Worm (Caenorhabditis elegans) whole organism, late embryonic: ENCODE data around the gene F08F3.10.

Source experiments
- C08G9.2 ChIP-seq: sonication (generic microtip); optimal IDR thresholded peaks from 2 replicates; lab custom pipeline; 2016; ENCODE audit warnings: mild to moderate bottlenecking, missing genetic modification characterization, moderate library complexity, missing compliant biosample characterization
- F13H6.1 ChIP-seq: sonication (generic microtip); optimal IDR thresholded peaks from 2 replicates; lab custom pipeline; 2016; ENCODE audit warnings: missing genetic modification characterization, missing compliant biosample characterization
- T23F11.4 ChIP-seq: fragments of 200-800 bp; sonication (Bioruptor generic); optimal IDR thresholded peaks from 2 replicates; lab custom pipeline; 2018; ENCODE audit warnings: mild to moderate bottlenecking, missing genetic modification characterization, missing compliant biosample characterization
- ceh-14 ChIP-seq: sonication (generic microtip); optimal IDR thresholded peaks from 2 replicates; lab custom pipeline; 2016; ENCODE audit warnings: missing genotype, missing genetic modification characterization, missing compliant biosample characterization
- ceh-24 ChIP-seq: sonication (generic microtip); optimal IDR thresholded peaks from 2 replicates; lab custom pipeline; 2016; ENCODE audit warnings: mild to moderate bottlenecking, missing genetic modification characterization, missing compliant biosample characterization
- ceh-30 ChIP-seq: fragments of 150-350 bp; optimal IDR thresholded peaks from 2 replicates; lab custom pipeline; 2014; ENCODE audit warnings: missing biosample characterization, missing genetic modification characterization
- ceh-6 ChIP-seq: fragments of 200-800 bp; sonication (Bioruptor generic); optimal IDR thresholded peaks from 2 replicates; lab custom pipeline; 2018; ENCODE audit warnings: mild to moderate bottlenecking, missing genetic modification characterization, missing compliant biosample characterization
- ceh-9 ChIP-seq: sonication (generic microtip); optimal IDR thresholded peaks from 2 replicates; lab custom pipeline; 2016; ENCODE audit warnings: mild to moderate bottlenecking, missing genetic modification characterization, inconsistent platforms, missing compliant biosample characterization
- dve-1 ChIP-seq: sonication (generic microtip); optimal IDR thresholded peaks from 2 replicates; lab custom pipeline; 2017; ENCODE audit warnings: antibody characterized with exemption, mild to moderate bottlenecking, missing genetic modification characterization, missing compliant biosample characterization
- elt-4 ChIP-seq: sonication (generic microtip); optimal IDR thresholded peaks from 2 replicates; lab custom pipeline; 2016; ENCODE audit warnings: missing genetic modification characterization, missing compliant biosample characterization
- ets-4 ChIP-seq: sonication (generic microtip); optimal IDR thresholded peaks from 2 replicates; lab custom pipeline; 2016; ENCODE audit warnings: missing genetic modification characterization, missing compliant biosample characterization
- eyg-1 ChIP-seq: sonication (generic microtip); optimal IDR thresholded peaks from 2 replicates; lab custom pipeline; 2016; ENCODE audit warnings: missing genotype, missing genetic modification characterization, missing compliant biosample characterization
- fax-1 ChIP-seq: sonication (generic microtip); optimal IDR thresholded peaks from 2 replicates; lab custom pipeline; 2016; ENCODE audit warnings: missing genotype, missing genetic modification characterization, missing compliant biosample characterization
- fkh-10 ChIP-seq: fragments of 150-350 bp; optimal IDR thresholded peaks from 2 replicates; lab custom pipeline; 2014; ENCODE audit warnings: missing biosample characterization, missing genetic modification reagents, missing genetic modification characterization
- fkh-6 ChIP-seq: sonication (generic microtip); optimal IDR thresholded peaks from 2 replicates; lab custom pipeline; 2016; ENCODE audit warnings: missing genetic modification characterization, missing compliant biosample characterization
- hlh-13 ChIP-seq: fragments of 200-800 bp; sonication (Bioruptor generic); optimal IDR thresholded peaks from 2 replicates; lab custom pipeline; 2018; ENCODE audit warnings: mild to moderate bottlenecking, missing genetic modification characterization, missing compliant biosample characterization
- hlh-15 ChIP-seq: sonication (generic microtip); optimal IDR thresholded peaks from 2 replicates; lab custom pipeline; 2016; ENCODE audit warnings: missing genetic modification characterization, missing compliant biosample characterization
- hlh-30 ChIP-seq: sonication (generic microtip); optimal IDR thresholded peaks from 2 replicates; lab custom pipeline; 2017; ENCODE audit warnings: antibody characterized with exemption, missing genetic modification characterization, missing compliant biosample characterization; ENCODE audit not compliant: insufficient read depth
- hlh-8 ChIP-seq: sonication (generic microtip); optimal IDR thresholded peaks from 2 replicates; lab custom pipeline; 2016; ENCODE audit warnings: missing genotype, missing genetic modification characterization, missing compliant biosample characterization
- lin-11 ChIP-seq: fragments of 200-800 bp; sonication (Bioruptor generic); optimal IDR thresholded peaks from 2 replicates; lab custom pipeline; 2018; ENCODE audit warnings: mild to moderate bottlenecking, missing genetic modification characterization, missing compliant biosample characterization
- odd-2 ChIP-seq: sonication (generic microtip); optimal IDR thresholded peaks from 2 replicates; lab custom pipeline; 2017; ENCODE audit warnings: antibody characterized with exemption, mild to moderate bottlenecking, missing genetic modification characterization, missing compliant biosample characterization
- pag-3 ChIP-seq: sonication (generic microtip); optimal IDR thresholded peaks from 2 replicates; lab custom pipeline; 2016; ENCODE audit warnings: missing compliant biosample characterization, missing genetic modification characterization, borderline replicate concordance
- pax-1 ChIP-seq: fragments of 150-350 bp; optimal IDR thresholded peaks from 2 replicates; lab custom pipeline; 2014; ENCODE audit warnings: missing biosample characterization, missing genetic modification characterization
- pha-4 ChIP-seq: fragments of 150-350 bp; optimal IDR thresholded peaks from 2 replicates; lab custom pipeline; 2018; ENCODE audit warnings: missing biosample characterization, missing genetic modification reagents, missing genetic modification characterization
- pqm-1 ChIP-seq: sonication (generic microtip); optimal IDR thresholded peaks from 2 replicates; lab custom pipeline; 2016; ENCODE audit warnings: missing genetic modification characterization, missing compliant biosample characterization
- ref-2 ChIP-seq: sonication (generic microtip); optimal IDR thresholded peaks from 2 replicates; lab custom pipeline; 2016; ENCODE audit warnings: missing genetic modification characterization, missing compliant biosample characterization
- rnt-1 ChIP-seq: sonication (generic microtip); optimal IDR thresholded peaks from 2 replicates; lab custom pipeline; 2016; ENCODE audit warnings: missing genetic modification characterization, missing compliant biosample characterization
- sdc-2 ChIP-seq: sonication (generic microtip); optimal IDR thresholded peaks from 2 replicates; lab custom pipeline; 2016; ENCODE audit warnings: missing genotype, missing genetic modification characterization, missing compliant biosample characterization
- sox-4 ChIP-seq: sonication (generic microtip); optimal IDR thresholded peaks from 2 replicates; lab custom pipeline; 2017; ENCODE audit warnings: mild to moderate bottlenecking, missing genetic modification characterization, inconsistent platforms, missing compliant biosample characterization
- tbx-2 ChIP-seq: sonication (generic microtip); optimal IDR thresholded peaks from 2 replicates; lab custom pipeline; 2016; ENCODE audit warnings: missing genetic modification characterization, missing compliant biosample characterization
- tbx-7 ChIP-seq: sonication (generic microtip); optimal IDR thresholded peaks from 2 replicates; lab custom pipeline; 2016; ENCODE audit warnings: missing genotype, missing genetic modification characterization, missing compliant biosample characterization
- unc-55 ChIP-seq: sonication (generic microtip); optimal IDR thresholded peaks from 2 replicates; lab custom pipeline; 2017; ENCODE audit warnings: missing biosample characterization, missing genetic modification reagents, missing genetic modification characterization
- unc-86 ChIP-seq: sonication (generic microtip); optimal IDR thresholded peaks from 2 replicates; lab custom pipeline; 2016; ENCODE audit warnings: missing genetic modification characterization, missing compliant biosample characterization
- ztf-16 ChIP-seq: sonication (generic microtip); optimal IDR thresholded peaks from 2 replicates; lab custom pipeline; 2017; ENCODE audit warnings: missing genetic modification characterization, missing compliant biosample characterization

F08F3.10 gene

DNA sequence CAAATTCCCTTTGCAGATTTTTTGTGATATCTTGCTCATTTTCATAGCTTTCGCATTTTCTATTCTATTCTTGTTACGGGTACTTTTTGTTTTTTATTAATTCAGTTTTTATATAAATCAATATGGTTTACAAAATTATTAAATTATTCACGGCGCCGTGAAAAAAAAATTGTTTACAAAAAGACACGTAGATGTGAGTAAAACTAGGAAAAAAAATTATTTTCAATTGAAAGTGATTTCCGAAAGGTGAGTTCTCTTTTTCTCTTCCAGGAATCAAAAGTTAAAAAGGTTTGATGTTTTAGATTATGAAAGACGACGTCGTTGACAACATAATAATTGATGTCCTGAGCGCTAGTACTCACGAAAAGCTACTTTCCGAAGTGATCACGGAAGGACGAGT is 4.9 kb upstream of the F08F3.10 start, which contains the start of gene C25A6.1:
C25A6.1 (plus strand) TSS at position 301 of the 400 bp plus-strand sequence.
- TF ChIP-seq pqm-1, result no peak
- no peak for TF ChIP-seq F13H6.1 (tag; lab: Kevin White, UChicago)
- TF ChIP-seq hlh-15 (tag; lab: Kevin White, UChicago), result no peak
- TF ChIP-seq pag-3 (tag; lab: Kevin White, UChicago), result no peak
- TF ChIP-seq pax-1 (tag; lab: Kevin White, UChicago), result no peak
- TF ChIP-seq hlh-30 (tag; lab: Kevin White, UChicago), result no peak

- TF ChIP-seq unc-55 (peak; percentile 94), pax-1 (tag; lab: Kevin White, UChicago) (no peak)
Observed at ce11 chrV:5408921-5409320, 4.2 kb upstream of the F08F3.10 start.

DNA sequence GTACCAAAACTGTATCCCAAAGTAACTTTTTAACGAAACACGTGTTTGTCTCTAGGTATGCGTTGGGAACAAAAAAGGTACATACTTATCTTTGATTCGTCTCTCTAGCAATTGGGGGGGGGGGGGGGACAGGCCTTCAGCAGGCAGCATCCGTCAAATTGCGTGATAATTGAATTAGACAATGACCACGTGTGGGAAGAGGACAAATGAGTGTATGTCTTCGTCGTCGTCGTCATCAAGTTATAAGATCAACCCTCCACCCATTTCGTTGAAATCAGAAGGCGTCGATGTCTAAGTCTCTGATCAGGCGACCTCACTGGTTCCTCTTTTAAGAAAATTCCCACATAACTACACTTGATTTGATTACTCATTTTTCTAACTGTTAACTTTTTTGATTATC is 2.5 kb upstream of the F08F3.10 start, which contains the start of gene F08F3.4:
F08F3.4 (plus strand) TSS at position 277 of the 400 bp plus-strand sequence.
- TF ChIP-seq ceh-14 (no peak), hlh-8 (tag; lab: Kevin White, UChicago) (no peak), sox-4 (tag; lab: Kevin White, UChicago) (no peak), pax-1 (tag; lab: Kevin White, UChicago) (no peak), tbx-2 (tag; lab: Kevin White, UChicago) (no peak), odd-2 (tag; lab: Kevin White, UChicago) (no peak), pha-4 (tag; lab: Kevin White, UChicago) (no peak), dve-1 (tag; lab: Kevin White, UChicago) (no peak), hlh-13 (GFP tag; lab: Kevin White, UChicago) (no peak), unc-86 (tag; lab: Kevin White, UChicago) (no peak), fkh-10 (no peak), unc-55 (no peak), elt-4 (tag; lab: Kevin White, UChicago) (no peak), C08G9.2 (tag; lab: Kevin White, UChicago) (no peak), lin-11 (tag; lab: Kevin White, UChicago) (no peak), fax-1 (tag; lab: Kevin White, UChicago) (no peak), ceh-24 (no peak)
- TF ChIP-seq, all 69 proteins: peak for 0

- TF ChIP-seq ceh-9 (no peak), sdc-2 (tag; lab: Kevin White, UChicago) (no peak), unc-55 (no peak), pax-1 (tag; lab: Kevin White, UChicago) (no peak), ceh-6 (no peak), ref-2 (no peak), tbx-7 (tag; lab: Kevin White, UChicago) (no peak), fkh-6 (no peak), ceh-30 (no peak), rnt-1 (tag; lab: Kevin White, UChicago) (no peak), ets-4 (no peak), T23F11.4 (no peak), eyg-1 (no peak), hlh-8 (tag; lab: Kevin White, UChicago) (no peak)
- TF ChIP-seq, all 69 proteins: peak for 0
Observed at ce11 chrV:5419915-5420314, 6.8 kb downstream of the F08F3.10 start, which contains the start of gene F08F3.6. Gene F08F3.6, minus strand, starts transcription at chrV:5420067.

- no peak for TF ChIP-seq F13H6.1 (tag; lab: Kevin White, UChicago)
- TF ChIP-seq pqm-1, result no peak
- TF ChIP-seq ztf-16, result no peak
- no peak for TF ChIP-seq elt-4 (tag; lab: Kevin White, UChicago)
Observed at ce11 chrV:5423120-5423519, 10.0 kb downstream of the F08F3.10 start, which contains the start of gene cyp-14A5. Gene cyp-14A5, minus strand, starts transcription at chrV:5423282.
